Worm (Caenorhabditis elegans) whole organism, midembryonic: ENCODE results near the gene ZC155.4.

ENCODE experiments used
- cog-1 ChIP-seq: sonication (generic microtip); optimal IDR thresholded peaks from 2 replicates; lab custom pipeline; 2016; ENCODE audit warnings: missing genetic modification characterization, missing compliant biosample characterization
- flt-1 ChIP-seq: fragments of 200-800 bp; sonication (Bioruptor generic); IDR thresholded peaks from 2 replicates; pipeline ENCODE4 v1.3.6; 2022; ENCODE audit warnings: missing genetic modification characterization, missing compliant biosample characterization
- med-1 ChIP-seq: sonication (generic microtip); optimal IDR thresholded peaks from 2 replicates; lab custom pipeline; 2017; ENCODE audit warnings: missing genetic modification characterization, mild to moderate bottlenecking, missing compliant biosample characterization, antibody characterized with exemption, missing genetic modification reagents; ENCODE audit not compliant: insufficient read depth
- ref-1 ChIP-seq: fragments of 200-800 bp; sonication (Bioruptor generic); conservative IDR thresholded peaks from 2 replicates; pipeline ENCODE4 v1.3.6; 2022; ENCODE audit warnings: missing genetic modification reagents, missing genetic modification characterization, missing compliant biosample characterization
- ztf-23 ChIP-seq: fragments of 200-800 bp; sonication (Bioruptor generic); IDR thresholded peaks from 2 replicates; pipeline ENCODE4 v1.3.6; 2022; ENCODE audit warnings: missing genetic modification reagents, missing genetic modification characterization, missing compliant biosample characterization

- TF ChIP-seq flt-1 (GFP tag; lab: Robert Waterston, UW) = no peak
- no peak for TF ChIP-seq ztf-23 (GFP tag; lab: Robert Waterston, UW)
- no peak for TF ChIP-seq ref-1 (GFP tag; lab: Robert Waterston, UW)
- no peak for TF ChIP-seq cog-1
- no peak for TF ChIP-seq med-1 (GFP tag; lab: Kevin White, UChicago)
Observed at ce11 chrIII:5195690-5196089, 19.6 kb downstream of the ZC155.4 start, which contains the start of gene moc-6.
